Worm (Caenorhabditis elegans): Measurements from ENCODE around the gene exh-1.

- TF ChIP-seq tbx-2 (tag; optimal IDR thresholded peaks at IDR 0.05) (no peak), fkh-8 (tag; optimal IDR thresholded peaks at IDR 0.05) (no peak), skn-1 (tag; optimal IDR thresholded peaks at IDR 0.05) (no peak), lin-13 (GFP tag; optimal IDR thresholded peaks at IDR 0.05) (no peak), pax-3 (tag; optimal IDR thresholded peaks at IDR 0.05) (no peak), sox-4 (tag; optimal IDR thresholded peaks at IDR 0.05) (no peak), elt-3 (tag; optimal IDR thresholded peaks at IDR 0.05) (no peak), nhr-85 (tag) (no peak), nhr-237 (tag; optimal IDR thresholded peaks at IDR 0.05) (no peak), nhr-84 (tag; optimal IDR thresholded peaks at IDR 0.05) (no peak), nhr-12 (tag; optimal IDR thresholded peaks at IDR 0.05) (no peak)
These were observed 15.7 kb upstream of the exh-1 start, which contains the start of gene srab-9 for ce11 chrV:3141190-3141589.
